Worm (Caenorhabditis elegans) whole organism, young adult: ENCODE data around the gene apd-3.

Experiments
- B0336.3 ChIP-seq: fragments of 200-800 bp; sonication (Bioruptor generic); IDR thresholded peaks from 2 replicates; pipeline ENCODE4 v1.3.6; 2022; ENCODE audit warnings: missing genetic modification characterization, missing compliant biosample characterization
- C17E4.6 ChIP-seq: fragments of 200-800 bp; sonication (Bioruptor generic); IDR thresholded peaks from 2 replicates; pipeline ENCODE4 v1.3.6; 2022; ENCODE audit warnings: missing genetic modification reagents, missing genetic modification characterization, missing compliant biosample characterization
- D2030.7 ChIP-seq: fragments of 200-800 bp; sonication (Bioruptor generic); IDR thresholded peaks from 2 replicates; pipeline ENCODE4 v1.3.6; 2022; ENCODE audit warnings: missing genetic modification reagents, missing genetic modification characterization, missing compliant biosample characterization
- F10E7.11 ChIP-seq: sonication (generic microtip); optimal IDR thresholded peaks from 2 replicates; lab custom pipeline; 2017; ENCODE audit warnings: mild to moderate bottlenecking, missing genetic modification characterization, moderate library complexity, missing compliant biosample characterization
- F33H1.4 ChIP-seq: fragments of 200-800 bp; sonication (Bioruptor generic); IDR thresholded peaks from 2 replicates; pipeline ENCODE4 v1.3.6; 2022; ENCODE audit warnings: missing genetic modification reagents, missing genetic modification characterization, missing compliant biosample characterization
- F49E8.2 ChIP-seq: sonication (generic microtip); optimal IDR thresholded peaks from 3 replicates; lab custom pipeline; 2017; ENCODE audit warnings: missing genetic modification characterization, mild to moderate bottlenecking, missing compliant biosample characterization, antibody characterized with exemption, moderate library complexity; ENCODE audit not compliant: insufficient read depth
- F55B11.4 ChIP-seq: sonication (generic microtip); optimal IDR thresholded peaks from 2 replicates; lab custom pipeline; 2016; ENCODE audit warnings: missing compliant biosample characterization, missing genetic modification characterization, borderline replicate concordance; ENCODE audit not compliant: insufficient read depth
- F57A8.1 ChIP-seq: fragments of 200-800 bp; sonication (Bioruptor generic); optimal IDR thresholded peaks from 2 replicates; lab custom pipeline; 2018; ENCODE audit warnings: mild to moderate bottlenecking, missing genetic modification characterization, moderate library complexity, missing compliant biosample characterization
- attf-5 ChIP-seq: fragments of 200-800 bp; sonication (Bioruptor generic); optimal IDR thresholded peaks from 2 replicates; lab custom pipeline; 2018; ENCODE audit warnings: mild to moderate bottlenecking, missing genetic modification characterization, missing compliant biosample characterization
- attf-6 ChIP-seq: fragments of 200-800 bp; sonication (Bioruptor generic); IDR thresholded peaks from 2 replicates; pipeline ENCODE4 v1.3.6; 2022; ENCODE audit warnings: missing genetic modification reagents, missing genetic modification characterization, missing compliant biosample characterization
- cebp-1 ChIP-seq, 2 experiments: fragments of 200-800 bp in 1 of 2; sonication (Bioruptor generic) in 1 of 2; sonication (generic microtip) in 1 of 2; IDR thresholded peaks in 1 of 2; optimal IDR thresholded peaks in 1 of 2; 2 replicates each; pipeline versions ENCODE4 v1.3.6 to Lab custom; 2017 to 2022; ENCODE audit warnings: missing compliant biosample characterization in 2 of 2, missing genetic modification characterization in 2 of 2, mild to moderate bottlenecking in 1 of 2, missing genetic modification reagents in 1 of 2, moderate library complexity in 1 of 2
- ceh-91 ChIP-seq: fragments of 200-800 bp; sonication (Bioruptor generic); IDR thresholded peaks from 2 replicates; pipeline ENCODE4 v1.3.6; 2022; ENCODE audit warnings: missing genetic modification reagents, missing genetic modification characterization, missing compliant biosample characterization
- dox-1 ChIP-seq: fragments of 200-800 bp; sonication (Bioruptor generic); IDR thresholded peaks from 2 replicates; pipeline ENCODE4 v1.3.6; 2022; ENCODE audit warnings: missing genetic modification reagents, missing genetic modification characterization, missing compliant biosample characterization
- efl-1 ChIP-seq: fragments of 150-350 bp; optimal IDR thresholded peaks from 2 replicates; lab custom pipeline; 2014; ENCODE audit warnings: missing biosample characterization, missing genetic modification reagents, missing genetic modification characterization
- him-1 ChIP-seq: sonication (generic microtip); optimal IDR thresholded peaks from 2 replicates; lab custom pipeline; 2016; ENCODE audit warnings: missing genotype, missing genetic modification reagents, missing genetic modification characterization, missing compliant biosample characterization
- hmg-1.2 ChIP-seq: fragments of 200-800 bp; sonication (Bioruptor generic); IDR thresholded peaks from 2 replicates; pipeline ENCODE4 v1.3.6; 2022; ENCODE audit warnings: missing genetic modification reagents, missing genetic modification characterization, missing compliant biosample characterization
- hsf-1 ChIP-seq: fragments of 200-800 bp; sonication (Bioruptor generic); IDR thresholded peaks from 2 replicates; pipeline ENCODE4 v1.3.6; 2022; ENCODE audit warnings: missing genetic modification reagents, missing genetic modification characterization, missing compliant biosample characterization
- lin-26 ChIP-seq: fragments of 200-800 bp; sonication (Bioruptor generic); IDR thresholded peaks from 2 replicates; pipeline ENCODE4 v1.3.6; 2022; ENCODE audit warnings: missing genetic modification reagents, missing genetic modification characterization, missing compliant biosample characterization
- lin-40 ChIP-seq: sonication (generic microtip); optimal IDR thresholded peaks from 2 replicates; lab custom pipeline; 2016; ENCODE audit warnings: missing genetic modification characterization, mild to moderate bottlenecking, missing compliant biosample characterization, missing genotype, missing genetic modification reagents
- lin-54 ChIP-seq: fragments of 200-800 bp; sonication (Bioruptor generic); optimal IDR thresholded peaks from 2 replicates; lab custom pipeline; 2018; ENCODE audit warnings: mild to moderate bottlenecking, missing genetic modification characterization, missing compliant biosample characterization
- lsl-1 ChIP-seq: fragments of 200-800 bp; sonication (Bioruptor generic); optimal IDR thresholded peaks from 2 replicates; lab custom pipeline; 2018; ENCODE audit warnings: mild to moderate bottlenecking, missing genetic modification characterization, moderate library complexity, missing compliant biosample characterization
- madf-10 ChIP-seq: sonication (generic microtip); optimal IDR thresholded peaks from 2 replicates; lab custom pipeline; 2016; ENCODE audit warnings: mild to moderate bottlenecking, missing genetic modification characterization, missing compliant biosample characterization
- madf-6 ChIP-seq: fragments of 200-800 bp; sonication (Bioruptor generic); IDR thresholded peaks from 2 replicates; pipeline ENCODE4 v1.3.6; 2022; ENCODE audit warnings: missing genetic modification reagents, missing genetic modification characterization, missing compliant biosample characterization
- madf-8 ChIP-seq: fragments of 200-800 bp; sonication (Bioruptor generic); conservative IDR thresholded peaks from 2 replicates; pipeline ENCODE4 v1.3.6; 2022; ENCODE audit warnings: missing genetic modification reagents, missing genetic modification characterization, missing compliant biosample characterization
- mcd-1 ChIP-seq: fragments of 200-800 bp; sonication (Bioruptor generic); IDR thresholded peaks from 2 replicates; pipeline ENCODE4 v1.3.6; 2022; ENCODE audit warnings: missing genetic modification reagents, missing genetic modification characterization, missing compliant biosample characterization
- mel-28 ChIP-seq: sonication (generic microtip); optimal IDR thresholded peaks from 2 replicates; lab custom pipeline; 2016; ENCODE audit warnings: borderline replicate concordance, mild to moderate bottlenecking, missing genetic modification characterization, missing compliant biosample characterization
- nhr-179 ChIP-seq: sonication (generic microtip); optimal IDR thresholded peaks from 2 replicates; lab custom pipeline; 2016; ENCODE audit warnings: mild to moderate bottlenecking, missing genetic modification characterization, missing compliant biosample characterization
- nhr-27 ChIP-seq: fragments of 200-800 bp; sonication (Bioruptor generic); optimal IDR thresholded peaks from 2 replicates; lab custom pipeline; 2018; ENCODE audit warnings: mild to moderate bottlenecking, missing genetic modification characterization, moderate library complexity, missing compliant biosample characterization
- pbrm-1 ChIP-seq: fragments of 200-800 bp; sonication (Bioruptor generic); IDR thresholded peaks from 2 replicates; pipeline ENCODE4 v1.3.6; 2022; ENCODE audit warnings: missing genetic modification reagents, missing genetic modification characterization, missing compliant biosample characterization
- rcor-1 ChIP-seq: fragments of 200-800 bp; sonication (Bioruptor generic); IDR thresholded peaks from 2 replicates; pipeline ENCODE4 v1.3.6; 2022; ENCODE audit warnings: missing genetic modification reagents, missing genetic modification characterization, missing compliant biosample characterization
- somi-1 ChIP-seq: fragments of 200-800 bp; sonication (Bioruptor generic); optimal IDR thresholded peaks from 2 replicates; lab custom pipeline; 2018; ENCODE audit warnings: mild to moderate bottlenecking, missing genetic modification characterization, missing compliant biosample characterization
- sptf-2 ChIP-seq: fragments of 200-800 bp; sonication (Bioruptor generic); optimal IDR thresholded peaks from 2 replicates; lab custom pipeline; 2018; ENCODE audit warnings: mild to moderate bottlenecking, missing genetic modification characterization, missing compliant biosample characterization
- tbx-9 ChIP-seq: sonication (generic microtip); optimal IDR thresholded peaks from 2 replicates; lab custom pipeline; 2016; ENCODE audit warnings: borderline replicate concordance, missing genetic modification characterization, inconsistent platforms, missing compliant biosample characterization
- xnd-1 ChIP-seq: sonication (generic microtip); optimal IDR thresholded peaks from 2 replicates; lab custom pipeline; 2016; ENCODE audit warnings: missing genotype, missing genetic modification reagents, missing genetic modification characterization, missing compliant biosample characterization
- zfh-2 ChIP-seq: fragments of 200-800 bp; sonication (Bioruptor generic); conservative IDR thresholded peaks from 2 replicates; pipeline ENCODE4 v1.3.6; 2022; ENCODE audit warnings: missing genetic modification reagents, missing genetic modification characterization, missing compliant biosample characterization
- ztf-18 ChIP-seq: sonication (generic microtip); optimal IDR thresholded peaks from 2 replicates; lab custom pipeline; 2016; ENCODE audit warnings: missing genotype, mild to moderate bottlenecking, missing genetic modification characterization, missing compliant biosample characterization
- ztf-28 ChIP-seq: fragments of 200-800 bp; sonication (Bioruptor generic); IDR thresholded peaks from 2 replicates; pipeline ENCODE4 v1.3.6; 2022; ENCODE audit warnings: missing genetic modification reagents, missing genetic modification characterization, missing compliant biosample characterization
- ztf-6 ChIP-seq: fragments of 200-800 bp; sonication (Bioruptor generic); IDR thresholded peaks from 2 replicates; pipeline ENCODE4 v1.3.6; 2022; ENCODE audit warnings: missing genetic modification reagents, missing genetic modification characterization, missing compliant biosample characterization

Gene apd-3

DNA sequence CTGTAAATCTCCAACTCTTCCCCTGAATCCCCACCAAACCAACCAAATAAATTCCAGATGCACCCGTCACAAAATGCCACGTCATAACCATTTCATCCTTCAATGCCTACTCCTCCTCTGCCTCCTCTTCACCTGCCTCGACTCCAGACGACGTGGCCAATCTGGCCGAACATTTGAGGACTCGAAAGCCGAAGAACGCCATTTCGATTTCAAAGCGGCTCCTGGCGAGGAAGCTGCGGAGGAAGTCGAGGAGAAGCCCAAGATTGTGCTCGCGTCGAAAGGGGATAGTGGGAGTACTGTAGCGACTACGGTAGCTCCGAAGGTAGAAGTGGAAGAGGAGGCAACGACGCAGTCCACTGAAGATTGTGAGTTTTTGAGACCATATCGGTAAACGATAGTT is 11.2 kb upstream of the apd-3 start, which contains the start of gene lgc-45:
Gene lgc-45, plus strand, starts transcription at position 56 of the 400 bp plus-strand sequence.
- TF ChIP-seq B0336.3 (GFP tag; lab: Robert Waterston, UW) (no peak), C17E4.6 (GFP tag; lab: Robert Waterston, UW) (no peak), zfh-2 (GFP tag; lab: Robert Waterston, UW) (peak; percentile 72)

DNA sequence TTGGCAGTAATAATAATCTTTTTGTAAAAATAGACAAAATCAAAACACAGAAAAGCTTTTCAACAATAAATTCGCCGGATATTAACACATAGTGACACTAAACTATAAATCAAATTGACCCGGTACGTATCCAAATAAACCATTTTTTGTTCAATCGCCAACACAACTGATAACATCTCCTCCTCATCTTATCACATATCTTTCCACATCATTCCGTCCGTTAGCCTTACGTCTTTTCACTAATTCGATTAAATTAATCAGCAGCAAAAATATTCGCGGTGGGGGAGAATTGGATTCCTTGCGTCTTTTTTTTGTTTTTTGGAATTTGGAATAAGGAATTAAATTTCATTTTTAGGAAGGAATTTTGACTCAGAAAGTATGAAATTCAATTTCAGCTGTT is 10.4 kb upstream of the apd-3 start:
- no peak for TF ChIP-seq F49E8.2 (tag; lab: Kevin White, UChicago)
- TF ChIP-seq ztf-18 (tag; lab: Kevin White, UChicago) = no peak
- no peak for TF ChIP-seq D2030.7 (GFP tag; lab: Robert Waterston, UW)
- TF ChIP-seq mel-28 (tag; lab: Kevin White, UChicago) = no peak
- no peak for TF ChIP-seq him-1 (tag; lab: Kevin White, UChicago)
- no peak for TF ChIP-seq B0336.3 (GFP tag; lab: Robert Waterston, UW)
- no peak for TF ChIP-seq somi-1 (GFP tag; lab: Kevin White, UChicago)
- no peak for TF ChIP-seq sptf-2 (GFP tag; lab: Kevin White, UChicago)
- no peak for TF ChIP-seq F57A8.1
- no peak for TF ChIP-seq hmg-1.2
- TF ChIP-seq lin-54 (GFP tag; lab: Kevin White, UChicago) = no peak
- TF ChIP-seq tbx-9 (tag; lab: Kevin White, UChicago) = no peak
- no peak for TF ChIP-seq F10E7.11 (tag; lab: Kevin White, UChicago)
- TF ChIP-seq nhr-179 (tag; lab: Kevin White, UChicago) = no peak
- TF ChIP-seq attf-6 (GFP tag; lab: Robert Waterston, UW) = no peak

DNA sequence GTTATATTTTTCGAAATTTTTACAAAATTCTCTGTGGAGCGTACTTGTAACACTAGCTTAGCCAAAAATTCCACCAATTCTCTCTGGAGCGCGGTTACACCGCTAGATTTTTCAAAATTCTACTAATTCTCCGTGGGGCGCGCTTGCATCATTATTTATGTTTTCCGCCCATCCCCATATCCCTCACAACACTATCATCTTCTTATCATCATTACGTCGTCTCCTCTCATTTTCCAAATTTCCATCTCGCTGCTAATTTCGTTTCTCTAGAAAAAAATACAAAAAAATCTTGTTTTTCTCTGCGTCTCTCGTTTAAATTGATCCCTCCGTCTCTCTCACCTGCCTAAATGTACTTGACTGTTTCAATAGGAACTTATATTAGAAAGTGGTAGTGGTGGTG is 9.1 kb upstream of the apd-3 start:
- TF ChIP-seq hsf-1 (no peak), lin-40 (peak; percentile 12), mcd-1 (GFP tag; lab: Robert Waterston, UW) (peak; percentile 49), hmg-1.2 (peak; percentile 23; the same call in 1 of the 2 replicates), C17E4.6 (GFP tag; lab: Robert Waterston, UW) (no peak), F55B11.4 (tag; lab: Kevin White, UChicago) (no peak), ztf-28 (GFP tag; lab: Robert Waterston, UW) (no peak)
- TF ChIP-seq, all 124 proteins: peak for 3

DNA sequence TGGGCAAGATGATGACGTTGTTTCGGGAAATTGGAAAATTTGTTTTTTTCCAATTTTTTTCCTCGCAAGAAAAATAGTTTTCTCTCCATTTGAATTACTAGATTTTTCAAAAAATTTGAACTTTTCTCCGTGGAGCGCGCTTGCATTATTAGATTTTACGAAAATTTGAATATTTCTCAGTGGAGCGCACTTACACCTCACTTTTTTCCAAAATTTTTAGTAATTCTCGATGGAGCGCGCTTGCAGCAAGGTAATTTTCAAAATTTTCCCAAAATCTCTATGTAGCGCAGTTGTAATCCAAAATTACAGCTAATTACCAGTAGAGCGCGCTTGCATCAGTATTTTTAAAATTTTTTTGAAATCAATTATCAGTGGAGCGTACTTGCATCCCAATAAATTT is 8.4 kb upstream of the apd-3 start:
- TF ChIP-seq mcd-1 (GFP tag; lab: Robert Waterston, UW) = peak; percentile 75
- no peak for TF ChIP-seq madf-8 (GFP tag; lab: Robert Waterston, UW)
- TF ChIP-seq F33H1.4 (GFP tag; lab: Robert Waterston, UW) = 0 out of 2 replicates have a peak, but pooled peaks have one; percentile 14
- TF ChIP-seq xnd-1 (tag; lab: Kevin White, UChicago) = peak; percentile 55
- TF ChIP-seq attf-6 (GFP tag; lab: Robert Waterston, UW) = no peak
- no peak for TF ChIP-seq attf-5
- peak; percentile 11 for TF ChIP-seq lsl-1 (GFP tag; lab: Kevin White, UChicago)
- peak; percentile 56 for TF ChIP-seq lin-54 (GFP tag; lab: Kevin White, UChicago)
- TF ChIP-seq lin-26 (GFP tag; lab: Robert Waterston, UW) = no peak
- 0 out of 2 replicates have a peak, but pooled peaks have one; percentile 11 for TF ChIP-seq D2030.7 (GFP tag; lab: Robert Waterston, UW)
- TF ChIP-seq ztf-18 (tag; lab: Kevin White, UChicago) = no peak
- no peak for TF ChIP-seq F49E8.2 (tag; lab: Kevin White, UChicago)
- TF ChIP-seq madf-6 (GFP tag; lab: Robert Waterston, UW) = peak; percentile 49

DNA sequence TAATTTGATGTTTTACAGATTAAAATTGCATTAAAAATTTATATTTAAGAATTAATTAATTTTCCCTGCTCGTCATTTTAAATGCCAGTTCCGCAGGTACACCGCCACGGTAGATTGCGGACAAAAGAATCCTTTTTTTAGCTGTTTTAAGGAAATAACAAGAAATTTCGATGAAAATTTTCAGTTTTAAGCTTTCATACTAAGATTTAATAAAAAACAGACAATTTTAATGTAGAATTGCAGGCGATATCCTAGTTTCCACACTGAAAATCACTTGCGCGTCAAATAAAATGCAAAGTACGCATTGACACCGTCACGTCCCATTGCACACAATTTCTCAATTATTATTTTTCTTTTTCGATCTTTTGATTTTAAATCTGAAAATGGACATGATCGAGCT is 7.2 kb upstream of the apd-3 start, which contains the start of gene dnc-3:
Gene dnc-3, plus strand, starts transcription at position 272 of the 400 bp plus-strand sequence.
- TF ChIP-seq efl-1 = peak; percentile 24
- 0 out of 2 replicates have a peak, but pooled peaks have one; percentile 9 for TF ChIP-seq dox-1 (GFP tag; lab: Robert Waterston, UW)
- TF ChIP-seq lsl-1 (GFP tag; lab: Kevin White, UChicago) = peak; percentile 61
- peak; percentile 78 for TF ChIP-seq lin-40
- no peak for TF ChIP-seq madf-10 (tag; lab: Kevin White, UChicago)
- peak; percentile 73; the same call in 1 of the 2 replicates for TF ChIP-seq madf-6 (GFP tag; lab: Robert Waterston, UW)
- TF ChIP-seq hmg-1.2 = peak; percentile 23; the same call in 1 of the 2 replicates
- no peak for TF ChIP-seq rcor-1
- TF ChIP-seq pbrm-1 (GFP tag; lab: Robert Waterston, UW) = 0 out of 2 replicates have a peak, but pooled peaks have one; percentile 22
- no peak for TF ChIP-seq ztf-6 (GFP tag; lab: Robert Waterston, UW)
- peak; percentile 62; the same call in 1 of the 2 replicates for TF ChIP-seq ceh-91 (GFP tag; lab: Robert Waterston, UW)
- TF ChIP-seq nhr-27 = no peak
- TF ChIP-seq D2030.7 (GFP tag; lab: Robert Waterston, UW) = no peak; the same call in 1 of the 2 replicates
- TF ChIP-seq cebp-1 (GFP tag; IDR thresholded peaks at IDR 0.05; lab: Robert Waterston, UW) = 0 out of 2 replicates have a peak, but pooled peaks have one; percentile 20
- TF ChIP-seq cebp-1 (tag; optimal IDR thresholded peaks at IDR 0.05; lab: Kevin White, UChicago) = peak; percentile 79
- peak; percentile 53 for TF ChIP-seq madf-8 (GFP tag; lab: Robert Waterston, UW)
